Fruit fly (Drosophila melanogaster) whole organism, embryonic: Measurements from ENCODE around the gene Tim17a2.

Experiments
- Atf-2 ChIP-seq: fragments of 200-800 bp; sonication (Bioruptor generic); optimal IDR thresholded peaks from 2 replicates; lab custom pipeline; 2016; ENCODE audit warnings: missing biosample characterization, missing genetic modification characterization
- CG10366 ChIP-seq: fragments of 200-800 bp; sonication (Bioruptor generic); IDR thresholded peaks from 2 replicates; pipeline ENCODE4 v1.3.6; 2022; ENCODE audit warnings: missing biosample characterization, missing genetic modification characterization
- CG10462 ChIP-seq: fragments of 200-800 bp; sonication (Bioruptor generic); optimal IDR thresholded peaks from 2 replicates; lab custom pipeline; 2016; ENCODE audit warnings: missing biosample characterization, missing genetic modification characterization
- CG10654 ChIP-seq: fragments of 200-800 bp; sonication (Bioruptor generic); optimal IDR thresholded peaks from 2 replicates; lab custom pipeline; 2016; ENCODE audit warnings: missing biosample characterization, missing genetic modification characterization
- CG11093 ChIP-seq: fragments of 200-800 bp; sonication (Bioruptor generic); IDR thresholded peaks from 3 replicates; pipeline ENCODE4 v1.3.6; 2022; ENCODE audit warnings: missing biosample characterization, missing genetic modification characterization
- CG11456 ChIP-seq: fragments of 200-800 bp; sonication (Bioruptor generic); IDR thresholded peaks from 3 replicates; pipeline ENCODE4 v1.3.6; 2022; ENCODE audit warnings: missing biosample characterization, missing genetic modification characterization
- CG11504 ChIP-seq: fragments of 200-800 bp; sonication (Bioruptor generic); optimal IDR thresholded peaks from 3 replicates; lab custom pipeline; 2019; ENCODE audit warnings: missing biosample characterization, mild to moderate bottlenecking, missing genetic modification characterization, moderate library complexity
- CG11696 ChIP-seq: fragments of 200-800 bp; sonication (Bioruptor generic); IDR thresholded peaks from 2 replicates; pipeline ENCODE4 v1.3.6; 2022; ENCODE audit warnings: missing biosample characterization, missing genetic modification characterization
- CG13123 ChIP-seq: fragments of 200-800 bp; sonication (Bioruptor generic); optimal IDR thresholded peaks from 2 replicates; lab custom pipeline; 2016; ENCODE audit warnings: missing biosample characterization, missing genetic modification characterization
- CG13424 ChIP-seq: fragments of 200-800 bp; sonication (Bioruptor generic); optimal IDR thresholded peaks from 2 replicates; lab custom pipeline; 2019; ENCODE audit warnings: missing biosample characterization, mild to moderate bottlenecking, missing genetic modification characterization, moderate library complexity
- CG13894 ChIP-seq: fragments of 200-800 bp; sonication (Bioruptor generic); optimal IDR thresholded peaks from 3 replicates; lab custom pipeline; 2018; ENCODE audit warnings: missing biosample characterization, mild to moderate bottlenecking, missing genetic modification characterization, moderate library complexity
- CG15011 ChIP-seq: fragments of 200-800 bp; sonication (Bioruptor generic); optimal IDR thresholded peaks from 3 replicates; lab custom pipeline; 2018; ENCODE audit warnings: missing biosample characterization, mild to moderate bottlenecking, missing genetic modification characterization
- CG17361 ChIP-seq: fragments of 200-800 bp; sonication (Bioruptor generic); IDR thresholded peaks from 3 replicates; pipeline ENCODE4 v1.3.6; 2022; ENCODE audit warnings: missing biosample characterization, missing genetic modification characterization
- CG18262 ChIP-seq: fragments of 200-800 bp; optimal IDR thresholded peaks from 3 replicates; lab custom pipeline; 2019; ENCODE audit warnings: missing biosample characterization, mild to moderate bottlenecking, missing genetic modification characterization, moderate library complexity
- CG31224 ChIP-seq: fragments of 200-800 bp; sonication (Bioruptor generic); IDR thresholded peaks from 2 replicates; pipeline ENCODE4 v1.3.6; 2022; ENCODE audit warnings: missing biosample characterization, missing genetic modification characterization
- CG31441 ChIP-seq: fragments of 200-800 bp; sonication (Bioruptor generic); IDR thresholded peaks from 2 replicates; pipeline ENCODE4 v1.3.6; 2022; ENCODE audit warnings: missing biosample characterization, missing genetic modification characterization
- CG32767 ChIP-seq: fragments of 200-800 bp; sonication (Bioruptor generic); IDR thresholded peaks from 2 replicates; pipeline ENCODE4 v1.3.6; 2022; ENCODE audit warnings: missing biosample characterization, missing genetic modification characterization
- CG32772 ChIP-seq: fragments of 200-800 bp; sonication (Bioruptor generic); IDR thresholded peaks from 2 replicates; pipeline ENCODE4 v1.3.6; 2022; ENCODE audit warnings: missing biosample characterization, missing genetic modification characterization
- CG4707 ChIP-seq: fragments of 200-800 bp; sonication (Bioruptor generic); optimal IDR thresholded peaks from 2 replicates; lab custom pipeline; 2018; ENCODE audit warnings: missing biosample characterization, mild to moderate bottlenecking, missing genetic modification characterization, moderate library complexity
- CG4730 ChIP-seq: fragments of 200-800 bp; sonication (Bioruptor generic); IDR thresholded peaks from 2 replicates; pipeline ENCODE4 v1.3.6; 2022; ENCODE audit warnings: missing biosample characterization, missing genetic modification characterization
- CG4820 ChIP-seq: fragments of 200-800 bp; sonication (Bioruptor generic); optimal IDR thresholded peaks from 3 replicates; lab custom pipeline; 2016; ENCODE audit warnings: missing biosample characterization, missing genetic modification characterization
- CG6254 ChIP-seq: fragments of 200-800 bp; sonication (Bioruptor generic); optimal IDR thresholded peaks from 3 replicates; lab custom pipeline; 2017; ENCODE audit warnings: mild to moderate bottlenecking, missing biosample characterization, missing genetic modification reagents, missing genetic modification characterization
- CG6765 ChIP-seq: fragments of 200-800 bp; sonication (Bioruptor generic); optimal IDR thresholded peaks from 3 replicates; lab custom pipeline; 2017; ENCODE audit warnings: missing biosample characterization, mild to moderate bottlenecking, missing genetic modification characterization
- Dip3 ChIP-seq: fragments of 200-800 bp; sonication (Bioruptor generic); optimal IDR thresholded peaks from 3 replicates; lab custom pipeline; 2016; ENCODE audit warnings: missing biosample characterization, missing genetic modification characterization
- E2f2 ChIP-seq: fragments of 200-800 bp; sonication (Bioruptor generic); IDR thresholded peaks from 2 replicates; pipeline ENCODE4 v1.3.6; 2022; ENCODE audit warnings: missing biosample characterization, missing genetic modification characterization
- HLHmδ ChIP-seq: fragments of 200-800 bp; sonication (Bioruptor generic); optimal IDR thresholded peaks from 2 replicates; lab custom pipeline; 2018; ENCODE audit warnings: missing biosample characterization, mild to moderate bottlenecking, missing genetic modification characterization, moderate library complexity
- MBD-R2 ChIP-seq: fragments of 200-800 bp; sonication (Bioruptor generic); IDR thresholded peaks from 2 replicates; pipeline ENCODE4 v1.3.6; 2022; ENCODE audit warnings: missing biosample characterization, missing genetic modification characterization
- MESR4 ChIP-seq: fragments of 200-800 bp; sonication (Bioruptor generic); optimal IDR thresholded peaks from 2 replicates; lab custom pipeline; 2018; ENCODE audit warnings: missing biosample characterization, mild to moderate bottlenecking, missing genetic modification characterization, moderate library complexity
- Mes4 ChIP-seq: fragments of 200-800 bp; sonication (Bioruptor generic); optimal IDR thresholded peaks from 2 replicates; lab custom pipeline; 2016; ENCODE audit warnings: missing biosample characterization, missing genetic modification characterization
- NfI ChIP-seq: fragments of 200-800 bp; sonication (Bioruptor generic); optimal IDR thresholded peaks from 3 replicates; lab custom pipeline; 2018; ENCODE audit warnings: missing biosample characterization, mild to moderate bottlenecking, missing genetic modification characterization, moderate library complexity
- Optix ChIP-seq: fragments of 200-800 bp; sonication (Bioruptor generic); IDR thresholded peaks from 3 replicates; pipeline ENCODE4 v1.3.6; 2022; ENCODE audit warnings: missing biosample characterization, missing genetic modification characterization
- Taf1 ChIP-seq: fragments of 200-800 bp; sonication (Bioruptor generic); IDR thresholded peaks from 2 replicates; pipeline ENCODE4 v1.3.6; 2022; ENCODE audit warnings: missing biosample characterization, missing genetic modification characterization
- da ChIP-seq: fragments of 200-800 bp; sonication (Bioruptor generic); optimal IDR thresholded peaks from 2 replicates; lab custom pipeline; 2016; ENCODE audit warnings: missing biosample characterization, missing genetic modification characterization
- dimm ChIP-seq: fragments of 200-800 bp; sonication (Bioruptor generic); IDR thresholded peaks from 2 replicates; pipeline ENCODE4 v1.3.6; 2022; ENCODE audit warnings: missing biosample characterization, missing genetic modification characterization
- dmrt11E ChIP-seq: fragments of 200-800 bp; sonication (Bioruptor generic); optimal IDR thresholded peaks from 3 replicates; lab custom pipeline; 2018; ENCODE audit warnings: missing biosample characterization, mild to moderate bottlenecking, missing genetic modification characterization, moderate library complexity
- ftz-f1 ChIP-seq: fragments of 200-800 bp; sonication (Bioruptor generic); optimal IDR thresholded peaks from 2 replicates; lab custom pipeline; 2016; ENCODE audit warnings: missing biosample characterization, missing genetic modification characterization
- fu2 ChIP-seq: fragments of 200-800 bp; sonication (Bioruptor generic); optimal IDR thresholded peaks from 2 replicates; lab custom pipeline; 2016; ENCODE audit warnings: missing biosample characterization, missing genetic modification characterization
- gce ChIP-seq: fragments of 200-800 bp; sonication (Bioruptor generic); IDR thresholded peaks from 3 replicates; pipeline ENCODE4 v1.3.6; 2022; ENCODE audit warnings: missing biosample characterization, missing genetic modification characterization
- gt ChIP-seq: fragments of 200-800 bp; sonication (Bioruptor generic); IDR thresholded peaks from 2 replicates; pipeline ENCODE4 v1.3.6; 2022; ENCODE audit warnings: missing biosample characterization, missing genetic modification characterization
- kay ChIP-seq: fragments of 200-800 bp; sonication (Bioruptor generic); optimal IDR thresholded peaks from 2 replicates; lab custom pipeline; 2016; ENCODE audit warnings: missing biosample characterization, missing genetic modification characterization
- klu ChIP-seq: fragments of 200-800 bp; sonication (Bioruptor generic); IDR thresholded peaks from 2 replicates; pipeline ENCODE4 v1.3.6; 2022; ENCODE audit warnings: missing biosample characterization, missing genetic modification characterization
- lilli ChIP-seq: fragments of 200-800 bp; sonication (Bioruptor generic); optimal IDR thresholded peaks from 3 replicates; lab custom pipeline; 2016; ENCODE audit warnings: missing biosample characterization, missing genetic modification characterization
- lmd ChIP-seq: fragments of 200-800 bp; sonication (Bioruptor generic); IDR thresholded peaks from 2 replicates; pipeline ENCODE4 v1.3.6; 2022; ENCODE audit warnings: missing biosample characterization, missing genetic modification characterization
- odd ChIP-seq: fragments of 200-800 bp; sonication (Bioruptor generic); optimal IDR thresholded peaks from 2 replicates; lab custom pipeline; 2017; ENCODE audit warnings: missing biosample characterization, mild to moderate bottlenecking, missing genetic modification characterization
- phol ChIP-seq: fragments of 200-800 bp; sonication (Bioruptor generic); optimal IDR thresholded peaks from 3 replicates; lab custom pipeline; 2018; ENCODE audit warnings: missing biosample characterization, mild to moderate bottlenecking, missing genetic modification characterization, moderate library complexity
- prd ChIP-seq, 3 experiments: fragments of >200 bp in 2 of 3; fragments of 200-800 bp in 1 of 3; sonication (Bioruptor generic) in 1 of 3; optimal IDR thresholded peaks in 2 of 3; IDR thresholded peaks in 1 of 3; 2 replicates in 2 of 3; 3 replicates in 1 of 3; pipeline versions ENCODE4 v1.3.6 to Lab custom; 2017 to 2022; ENCODE audit warnings: missing biosample characterization in 1 of 3, missing genetic modification characterization in 1 of 3
- scrt ChIP-seq: fragments of 200-800 bp; sonication (Bioruptor generic); optimal IDR thresholded peaks from 2 replicates; lab custom pipeline; 2018; ENCODE audit warnings: missing biosample characterization, mild to moderate bottlenecking, missing genetic modification characterization, moderate library complexity
- sr ChIP-seq: fragments of 200-800 bp; sonication (Bioruptor generic); IDR thresholded peaks from 3 replicates; pipeline ENCODE4 v1.3.6; 2022; ENCODE audit warnings: missing biosample characterization, missing genetic modification characterization
- tap ChIP-seq: fragments of 200-800 bp; optimal IDR thresholded peaks from 3 replicates; lab custom pipeline; 2019; ENCODE audit warnings: missing biosample characterization, mild to moderate bottlenecking, missing genetic modification characterization, moderate library complexity
- ttk ChIP-seq: fragments of 200-800 bp; sonication (Bioruptor generic); IDR thresholded peaks from 2 replicates; pipeline ENCODE4 v2.1.2; 2022; ENCODE audit warnings: missing biosample characterization, missing genetic modification characterization
- usp ChIP-seq: fragments of >200 bp; optimal IDR thresholded peaks from 2 replicates; lab custom pipeline; 2017; ENCODE audit warnings: missing biosample characterization, missing genetic modification characterization

Gene Tim17a2

dm6 chr3R:5282755-5283359 lies 20.4 kb upstream of the Tim17a2 start (continued):
- no peak for TF ChIP-seq dimm (GFP tag; lab: Robert Waterston, UW)
- TF ChIP-seq CG4730 (GFP tag; lab: Robert Waterston, UW), result no peak
- TF ChIP-seq CG11093 (GFP tag; lab: Robert Waterston, UW), result no peak
- TF ChIP-seq Taf1, result peak; percentile 45; the same call in 1 of the 2 replicates
- no peak for TF ChIP-seq klu (GFP tag; lab: Robert Waterston, UW)
- no peak for TF ChIP-seq dmrt11E (tag; lab: Kevin White, UChicago)
- no peak for TF ChIP-seq CG32772 (GFP tag; lab: Robert Waterston, UW)
- peak; percentile 58 for TF ChIP-seq ftz-f1 (GFP tag; lab: Kevin White, UChicago)
- peak; percentile 40; the same call in 1 of the 2 replicates for TF ChIP-seq CG31224 (GFP tag; lab: Robert Waterston, UW)
- TF ChIP-seq NfI (GFP tag; lab: Kevin White, UChicago), result peak; percentile 23
- TF ChIP-seq fu2 (GFP tag; lab: Kevin White, UChicago), result no peak
- TF ChIP-seq usp (GFP tag; lab: Kevin White, UChicago), result no peak
- TF ChIP-seq CG10462, result no peak
- no peak for TF ChIP-seq CG17361 (GFP tag; lab: Robert Waterston, UW)
- no peak for TF ChIP-seq Dip3 (GFP tag; lab: Kevin White, UChicago)
- peak; percentile 32; the same call in 1 of the 2 replicates for TF ChIP-seq MBD-R2 (GFP tag; lab: Robert Waterston, UW)
- peak; percentile 68; the same call in 2 of the 3 replicates for TF ChIP-seq sr (GFP tag; lab: Robert Waterston, UW)
- no peak for TF ChIP-seq CG6254 (GFP tag; lab: Kevin White, UChicago)
- no peak for TF ChIP-seq CG4820 (GFP tag; lab: Kevin White, UChicago)
- no peak for TF ChIP-seq CG18262
- no peak for TF ChIP-seq prd (optimal IDR thresholded peaks at IDR 0.05; lab: Kevin White, UChicago)
- peak; percentile 34; the same call in 1 of the 3 replicates for TF ChIP-seq prd (GFP tag; IDR thresholded peaks at IDR 0.05; lab: Robert Waterston, UW)
- TF ChIP-seq lmd (GFP tag; lab: Robert Waterston, UW), result peak; percentile 10; the same call in 1 of the 2 replicates
- TF ChIP-seq CG31441 (GFP tag; lab: Robert Waterston, UW), result no peak
- TF ChIP-seq CG32767 (GFP tag; lab: Robert Waterston, UW), result 0 out of 2 replicates have a peak, but pooled peaks have one; percentile 29
- TF ChIP-seq ttk, result 0 out of 2 replicates have a peak, but pooled peaks have one; percentile 17
- TF ChIP-seq MESR4 (GFP tag; lab: Kevin White, UChicago), result no peak
- TF ChIP-seq HLHmδ, result no peak
- TF ChIP-seq scrt (GFP tag; lab: Kevin White, UChicago), result peak; percentile 88
- peak; percentile 49; the same call in 1 of the 3 replicates for TF ChIP-seq gce (GFP tag; lab: Robert Waterston, UW)
- 0 out of 2 replicates have a peak, but pooled peaks have one; percentile 15 for TF ChIP-seq CG11696 (GFP tag; lab: Robert Waterston, UW)
- TF ChIP-seq kay (GFP tag; lab: Kevin White, UChicago), result no peak
- TF ChIP-seq da (GFP tag; lab: Kevin White, UChicago), result no peak
- TF ChIP-seq Atf-2 (GFP tag; lab: Kevin White, UChicago), result no peak
- TF ChIP-seq Mes4 (GFP tag; lab: Kevin White, UChicago), result no peak
- TF ChIP-seq CG6765, result no peak
- TF ChIP-seq CG10654 (GFP tag; lab: Kevin White, UChicago), result no peak
- TF ChIP-seq CG13424 (tag; lab: Kevin White, UChicago), result no peak
- TF ChIP-seq CG10366 (GFP tag; lab: Robert Waterston, UW), result no peak
- peak; percentile 91 for TF ChIP-seq CG11504 (tag; lab: Kevin White, UChicago)
- TF ChIP-seq CG11456 (GFP tag; lab: Robert Waterston, UW), result peak; percentile 77
- no peak for TF ChIP-seq CG13894 (tag; lab: Kevin White, UChicago)
- TF ChIP-seq gt (GFP tag; lab: Robert Waterston, UW), result no peak
- TF ChIP-seq CG13123 (GFP tag; lab: Kevin White, UChicago), result no peak
- TF ChIP-seq lilli (GFP tag; lab: Kevin White, UChicago), result no peak
- TF ChIP-seq CG4707 (GFP tag; lab: Kevin White, UChicago), result no peak
- TF ChIP-seq odd (GFP tag; lab: Kevin White, UChicago), result no peak
- TF ChIP-seq phol (tag; lab: Kevin White, UChicago), result no peak
- no peak for TF ChIP-seq CG15011 (GFP tag; lab: Kevin White, UChicago)
- TF ChIP-seq tap (tag; lab: Kevin White, UChicago), result no peak
- no peak for TF ChIP-seq E2f2 (GFP tag; lab: Robert Waterston, UW)
- 0 out of 3 replicates have a peak, but pooled peaks have one; percentile 25 for TF ChIP-seq Optix (GFP tag; lab: Robert Waterston, UW)
